Worm (Caenorhabditis elegans) whole organism, L4/young adult: ENCODE data around the gene prmt-9.

Source experiments
- W03F9.2 ChIP-seq: fragments of 150-350 bp; optimal IDR thresholded peaks from 2 replicates; lab custom pipeline; 2014; ENCODE audit warnings: missing biosample characterization, missing genetic modification characterization
- him-1 ChIP-seq: sonication (generic microtip); optimal IDR thresholded peaks from 2 replicates; lab custom pipeline; 2016; ENCODE audit warnings: missing genotype, missing genetic modification reagents, missing genetic modification characterization, missing compliant biosample characterization

ce11 chrIV:12689709-12690142 is 5.5 kb upstream of the prmt-9 start:
- TF ChIP-seq him-1 (tag; lab: Kevin White, UChicago): no peak
- no peak for TF ChIP-seq W03F9.2 (tag; lab: Kevin White, UChicago)
